Worm (Caenorhabditis elegans): Measurements from ENCODE around the gene F54D5.3.

The F54D5.3 gene

ce11 chrII:11578327-11578726 lies 6.7 kb downstream of the F54D5.3 start, which contains the start of gene smc-6 (continued):
- TF ChIP-seq nhr-20 (tag; optimal IDR thresholded peaks at IDR 0.05) (no peak), grh-1 (GFP tag; IDR thresholded peaks at IDR 0.05) (no peak), vab-15 (tag; optimal IDR thresholded peaks at IDR 0.05) (no peak), nhr-71 (tag; optimal IDR thresholded peaks at IDR 0.05) (no peak), C16A3.4 (tag; optimal IDR thresholded peaks at IDR 0.05) (peak; percentile 4), isw-1 (GFP tag; IDR thresholded peaks at IDR 0.05) (peak; percentile 23; the same call in 1 of the 2 replicates), Y116A8C.19 (tag; optimal IDR thresholded peaks at IDR 0.05; ENCODE audit: borderline replicate concordance) (no peak), pqm-1 (tag; optimal IDR thresholded peaks at IDR 0.05) (no peak), blmp-1 (tag; optimal IDR thresholded peaks at IDR 0.05) (peak; percentile 33), egl-13 (tag; optimal IDR thresholded peaks at IDR 0.05) (no peak), C34B4.2 (tag; optimal IDR thresholded peaks at IDR 0.05) (no peak), nhr-76 (tag; optimal IDR thresholded peaks at IDR 0.05) (no peak), efl-3 (GFP tag; optimal IDR thresholded peaks at IDR 0.05) (no peak), skn-1 (tag; optimal IDR thresholded peaks at IDR 0.05) (peak; percentile 70), ceh-82 (tag; optimal IDR thresholded peaks at IDR 0.05) (peak in 1 of 3 experiments; percentile 58), nhr-11 (tag; optimal IDR thresholded peaks at IDR 0.05) (no peak), lsy-2 (tag; optimal IDR thresholded peaks at IDR 0.05) (peak in 1 of 2 experiments; percentile 70), unc-30 (tag; optimal IDR thresholded peaks at IDR 0.05) (no peak), xbp-1 (tag; optimal IDR thresholded peaks at IDR 0.05) (no peak), mep-1 (tag; optimal IDR thresholded peaks at IDR 0.05) (peak; percentile 43), unc-130 (tag; optimal IDR thresholded peaks at IDR 0.05) (no peak), ceh-8 (GFP tag; optimal IDR thresholded peaks at IDR 0.05) (no peak), fkh-4 (tag; optimal IDR thresholded peaks at IDR 0.05; ENCODE audit: borderline replicate concordance) (no peak), lir-3 (tag; optimal IDR thresholded peaks at IDR 0.05; ENCODE audit: poor library complexity) (peak; percentile 33), aly-2 (tag; optimal IDR thresholded peaks at IDR 0.05) (no peak), fkh-8 (tag; optimal IDR thresholded peaks at IDR 0.05) (peak; percentile 5), lin-35 (GFP tag; optimal IDR thresholded peaks at IDR 0.05) (peak; percentile 64 to 80)

DNA sequence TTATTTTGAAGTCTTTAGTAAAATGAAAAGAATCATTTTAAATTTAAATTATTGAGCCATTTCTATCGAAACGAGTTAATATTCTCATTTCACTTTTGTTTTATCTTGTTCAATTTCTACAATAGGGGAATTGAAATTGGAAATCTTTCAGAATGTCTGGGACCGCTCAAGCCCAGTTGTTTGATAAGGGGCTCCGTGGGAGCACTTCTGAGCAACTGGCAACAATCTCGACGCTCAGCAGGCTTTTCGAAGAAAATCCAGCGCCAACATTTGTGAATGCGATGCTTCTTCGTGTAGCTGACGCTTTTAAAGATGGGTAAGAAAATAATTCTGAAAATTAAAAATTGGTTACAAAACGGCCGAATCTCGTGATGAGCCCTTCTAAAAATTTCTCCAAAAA lies 11.1 kb downstream of the F54D5.3 start, which contains the start of gene ints-7:
Gene ints-7 (plus strand): TSS at position 152 of the 400 bp plus-strand sequence.
- TF ChIP-seq ama-1 (optimal IDR thresholded peaks at IDR 0.05) (no peak), swsn-7 (tag; optimal IDR thresholded peaks at IDR 0.05) (no peak), nhr-71 (tag; optimal IDR thresholded peaks at IDR 0.05) (no peak), lin-13 (GFP tag; optimal IDR thresholded peaks at IDR 0.05) (no peak), snu-23 (GFP tag; optimal IDR thresholded peaks at IDR 0.05) (no peak), lin-15B (tag; optimal IDR thresholded peaks at IDR 0.05) (no peak), C34B4.2 (tag; optimal IDR thresholded peaks at IDR 0.05) (no peak), dpl-1 (GFP tag; optimal IDR thresholded peaks at IDR 0.05) (no peak), aly-2 (tag; optimal IDR thresholded peaks at IDR 0.05) (no peak), lsy-2 (tag; optimal IDR thresholded peaks at IDR 0.05) (no peak)

- TF ChIP-seq alr-1 (tag; optimal IDR thresholded peaks at IDR 0.05; ENCODE audit: borderline replicate concordance), result no peak
- TF ChIP-seq mep-1 (tag; optimal IDR thresholded peaks at IDR 0.05), result no peak
- TF ChIP-seq xbp-1 (tag; optimal IDR thresholded peaks at IDR 0.05), result no peak
- TF ChIP-seq efl-1 (optimal IDR thresholded peaks at IDR 0.05), result no peak
- peak in 1 of 2 experiments; percentile 51 for TF ChIP-seq efl-1 (GFP tag; optimal IDR thresholded peaks at IDR 0.05 in 1 of 2)
- no peak for TF ChIP-seq elt-3 (tag; optimal IDR thresholded peaks at IDR 0.05)
- no peak for TF ChIP-seq tlp-1 (tag; optimal IDR thresholded peaks at IDR 0.05)
Observed at ce11 chrII:11588304-11588703, 16.7 kb downstream of the F54D5.3 start.

- no peak for TF ChIP-seq C04F5.9 (tag; optimal IDR thresholded peaks at IDR 0.05)
- no peak for TF ChIP-seq nhr-71 (tag; optimal IDR thresholded peaks at IDR 0.05)
- TF ChIP-seq zip-4 (GFP tag; optimal IDR thresholded peaks at IDR 0.05), result no peak
- no peak for TF ChIP-seq ceh-63 (GFP tag; optimal IDR thresholded peaks at IDR 0.05)
- no peak for TF ChIP-seq tlp-1 (tag; optimal IDR thresholded peaks at IDR 0.05)
- TF ChIP-seq aha-1 (tag; optimal IDR thresholded peaks at IDR 0.05), result no peak
- TF ChIP-seq snpc-4 (tag; optimal IDR thresholded peaks at IDR 0.05), result no peak
- no peak for TF ChIP-seq lin-13 (GFP tag; optimal IDR thresholded peaks at IDR 0.05)
- no peak for TF ChIP-seq jun-1 (tag; optimal IDR thresholded peaks at IDR 0.05)
- TF ChIP-seq ama-1 (optimal IDR thresholded peaks at IDR 0.05), result no peak
- no peak for TF ChIP-seq egl-13 (tag; optimal IDR thresholded peaks at IDR 0.05)
Observed at ce11 chrII:11591558-11591957, 20.0 kb downstream of the F54D5.3 start.
